Worm (Caenorhabditis elegans) whole organism, L1 larva: ENCODE results near the gene K03B8.8.

Experiments
- ces-1 ChIP-seq: fragments of 150-350 bp; optimal IDR thresholded peaks from 2 replicates; lab custom pipeline; 2014; ENCODE audit warnings: missing biosample characterization, missing genetic modification reagents, missing genetic modification characterization
- dpl-1 ChIP-seq, 3 experiments: fragments of 150-350 bp in 2 of 3; sonication (generic microtip) in 1 of 3; optimal IDR thresholded peaks; 2 replicates each; lab custom pipeline; 2014 to 2017; ENCODE audit warnings: missing biosample characterization in 3 of 3, missing genetic modification characterization in 3 of 3, missing genetic modification reagents in 3 of 3
- fkh-4 ChIP-seq: sonication (generic microtip); optimal IDR thresholded peaks from 2 replicates; lab custom pipeline; 2016; ENCODE audit warnings: missing compliant biosample characterization, missing genetic modification characterization, borderline replicate concordance
- mab-9 ChIP-seq: fragments of 200-800 bp; sonication (Bioruptor generic); IDR thresholded peaks from 2 replicates; pipeline ENCODE4 v1.3.6; 2022; ENCODE audit warnings: missing genetic modification reagents, missing genetic modification characterization, missing compliant biosample characterization
- nhr-11 ChIP-seq: fragments of 150-350 bp; optimal IDR thresholded peaks from 2 replicates; lab custom pipeline; 2014; ENCODE audit warnings: missing biosample characterization, missing genetic modification characterization
- nhr-237 ChIP-seq: fragments of 150-350 bp; optimal IDR thresholded peaks from 2 replicates; lab custom pipeline; 2014; ENCODE audit warnings: missing biosample characterization, missing genetic modification characterization
- pqm-1 ChIP-seq: sonication (generic microtip); optimal IDR thresholded peaks from 3 replicates; lab custom pipeline; 2017; ENCODE audit warnings: missing biosample characterization, missing genetic modification characterization
- rnt-1 ChIP-seq: sonication (generic microtip); optimal IDR thresholded peaks from 2 replicates; lab custom pipeline; 2016; ENCODE audit warnings: mild to moderate bottlenecking, missing genetic modification characterization, moderate library complexity, missing compliant biosample characterization
- snu-23 ChIP-seq: sonication (generic microtip); optimal IDR thresholded peaks from 2 replicates; lab custom pipeline; 2016; ENCODE audit warnings: missing genetic modification characterization, missing compliant biosample characterization
- tbx-2 ChIP-seq: sonication (generic microtip); optimal IDR thresholded peaks from 2 replicates; lab custom pipeline; 2016; ENCODE audit warnings: missing genetic modification characterization, missing compliant biosample characterization
- unc-98 ChIP-seq: fragments of 200-800 bp; sonication (Bioruptor generic); IDR thresholded peaks from 2 replicates; pipeline ENCODE4 v1.3.6; 2022; ENCODE audit warnings: missing genetic modification characterization, missing compliant biosample characterization
- vab-15 ChIP-seq: sonication (generic microtip); optimal IDR thresholded peaks from 2 replicates; lab custom pipeline; 2017; ENCODE audit warnings: missing genotype, mild to moderate bottlenecking, missing genetic modification characterization, missing compliant biosample characterization
- zag-1 ChIP-seq: fragments of 150-350 bp; optimal IDR thresholded peaks from 2 replicates; lab custom pipeline; 2014; ENCODE audit warnings: missing biosample characterization, missing genetic modification characterization

- TF ChIP-seq fkh-4 (tag; lab: Kevin White, UChicago) (no peak), zag-1 (tag; lab: Kevin White, UChicago) (no peak), nhr-11 (tag; lab: Kevin White, UChicago) (no peak), tbx-2 (tag; lab: Kevin White, UChicago) (no peak), rnt-1 (tag; lab: Kevin White, UChicago) (no peak), nhr-237 (tag; lab: Kevin White, UChicago) (no peak), dpl-1 (GFP tag; optimal IDR thresholded peaks at IDR 0.05; lab: Kevin White, UChicago) (no peak), ces-1 (no peak), snu-23 (GFP tag; lab: Kevin White, UChicago) (no peak), pqm-1 (tag; lab: Kevin White, UChicago) (no peak), vab-15 (no peak), mab-9 (GFP tag; lab: Robert Waterston, UW) (no peak), unc-98 (GFP tag; lab: Robert Waterston, UW) (no peak)
These were observed 10.8 kb upstream of the K03B8.8 start, which contains the start of gene des-2 for ce11 chrV:11421605-11422004.
